Worm (Caenorhabditis elegans) whole organism, L2 larva: ENCODE measurements around the gene C46H3.2.

Experiments used
- R02D3.7 ChIP-seq: fragments of 150-350 bp; optimal IDR thresholded peaks from 2 replicates; lab custom pipeline; 2014; ENCODE audit warnings: missing biosample characterization, missing genetic modification characterization
- ama-1 ChIP-seq: fragments of 150-350 bp; optimal IDR thresholded peaks from 2 replicates; lab custom pipeline; 2018; ENCODE audit warnings: inconsistent platforms
- elt-3 ChIP-seq: sonication (generic microtip); optimal IDR thresholded peaks from 2 replicates; lab custom pipeline; 2017; ENCODE audit warnings: missing biosample characterization, missing genetic modification characterization
- lin-13 ChIP-seq: fragments of 150-350 bp; optimal IDR thresholded peaks from 2 replicates; lab custom pipeline; 2014; ENCODE audit warnings: missing biosample characterization, missing genetic modification reagents, missing genetic modification characterization
- nhr-25 ChIP-seq: fragments of 150-350 bp; sonication (generic microtip); optimal IDR thresholded peaks from 3 replicates; lab custom pipeline; 2014; ENCODE audit warnings: missing biosample characterization, missing genetic modification characterization
- snpc-4 ChIP-seq: fragments of 150-350 bp; optimal IDR thresholded peaks from 2 replicates; lab custom pipeline; 2014; ENCODE audit warnings: missing biosample characterization, missing genetic modification characterization
- unc-39 ChIP-seq: fragments of 150-350 bp; optimal IDR thresholded peaks from 2 replicates; lab custom pipeline; 2014; ENCODE audit warnings: missing biosample characterization, missing genetic modification characterization
- unc-62 ChIP-seq: fragments of 150-350 bp; optimal IDR thresholded peaks from 2 replicates; lab custom pipeline; 2014; ENCODE audit warnings: missing biosample characterization, missing genetic modification reagents, missing genetic modification characterization
- ztf-11 ChIP-seq: sonication (generic microtip); optimal IDR thresholded peaks from 2 replicates; lab custom pipeline; 2017; ENCODE audit warnings: missing biosample characterization, missing genetic modification characterization

ce11 chrX:1238803-1239202 lies 8.2 kb upstream of the C46H3.2 start, which contains the start of gene C25G6.3:
- TF ChIP-seq ztf-11 (tag; lab: Kevin White, UChicago) = no peak
- TF ChIP-seq R02D3.7 (tag; lab: Kevin White, UChicago) = no peak
- TF ChIP-seq ama-1 = no peak
- no peak for TF ChIP-seq unc-62 (GFP tag; lab: Kevin White, UChicago)
- TF ChIP-seq unc-39 (tag; lab: Kevin White, UChicago) = no peak
- no peak for TF ChIP-seq lin-13 (GFP tag; lab: Kevin White, UChicago)
- no peak for TF ChIP-seq snpc-4 (tag; lab: Kevin White, UChicago)
- TF ChIP-seq elt-3 (tag; lab: Kevin White, UChicago) = no peak
- no peak for TF ChIP-seq nhr-25 (tag; lab: Kevin White, UChicago)
